ENCODE assay signal across 6 worm cellular contexts in genomic region chrX:6788965-6789573, ce11.
TF ChIP-seq lines count a peak whose summit lies in the region.

TSS of gene sgca-1 (minus strand) at chrX:6789548.

TF ChIP-seq in whole organism, L1 larva, 84 proteins besides CTCF, POLR2A, EP300 and RAD21:
- TF ChIP-seq mdl-1 (tag; optimal IDR thresholded peaks at IDR 0.05; lab: Kevin White, UChicago), result peak in 1 of 2 experiments; percentile 9
- TF ChIP-seq zag-1 (tag; optimal IDR thresholded peaks at IDR 0.05; lab: Kevin White, UChicago), result no peak
- TF ChIP-seq lin-35 (GFP tag; optimal IDR thresholded peaks at IDR 0.05; lab: Kevin White, UChicago), result peak in 1 of 2 experiments; percentile 53
- TF ChIP-seq alr-1 (tag; optimal IDR thresholded peaks at IDR 0.05; lab: Kevin White, UChicago; ENCODE audit: borderline replicate concordance), result no peak
- TF ChIP-seq nhr-71 (tag; optimal IDR thresholded peaks at IDR 0.05; lab: Kevin White, UChicago), result peak; percentile 2
- no peak for TF ChIP-seq unc-86 (tag; optimal IDR thresholded peaks at IDR 0.05; lab: Kevin White, UChicago)
- peak; percentile 95 for TF ChIP-seq elt-2 (tag; optimal IDR thresholded peaks at IDR 0.05; lab: Kevin White, UChicago)
- peak; percentile 35 for TF ChIP-seq nhr-90 (tag; optimal IDR thresholded peaks at IDR 0.05; lab: Kevin White, UChicago; ENCODE audit: poor library complexity)
- peak; percentile 22 for TF ChIP-seq nhr-20 (tag; optimal IDR thresholded peaks at IDR 0.05; lab: Kevin White, UChicago)

TF ChIP-seq in whole organism, L2 larva, 48 proteins besides CTCF, POLR2A, EP300 and RAD21:
- TF ChIP-seq R02D3.7 (tag; optimal IDR thresholded peaks at IDR 0.05; lab: Kevin White, UChicago), result no peak
- TF ChIP-seq gmeb-1 (tag; optimal IDR thresholded peaks at IDR 0.05; lab: Kevin White, UChicago), result peak; percentile 53
- TF ChIP-seq nhr-23 (tag; optimal IDR thresholded peaks at IDR 0.05; lab: Kevin White, UChicago), result no peak
- TF ChIP-seq fos-1 (tag; optimal IDR thresholded peaks at IDR 0.05; lab: Kevin White, UChicago), result peak; percentile 69
- peak; percentile 7 for TF ChIP-seq sma-3 (GFP tag; optimal IDR thresholded peaks at IDR 0.05; lab: Kevin White, UChicago)
- no peak for TF ChIP-seq nhr-10 (tag; optimal IDR thresholded peaks at IDR 0.05; lab: Kevin White, UChicago)
- TF ChIP-seq sma-9 (GFP tag; optimal IDR thresholded peaks at IDR 0.05; lab: Kevin White, UChicago), result peak; percentile 59
- TF ChIP-seq sma-9 (tag; optimal IDR thresholded peaks at IDR 0.05; lab: Kevin White, UChicago), result no peak
- peak in 1 of 2 experiments; percentile 1 for TF ChIP-seq mdl-1 (tag; optimal IDR thresholded peaks at IDR 0.05; lab: Kevin White, UChicago)
- TF ChIP-seq ama-1 (optimal IDR thresholded peaks at IDR 0.05; lab: Kevin White, UChicago), result peak; percentile 1
- TF ChIP-seq F13H6.1 (tag; optimal IDR thresholded peaks at IDR 0.05; lab: Kevin White, UChicago), result peak; percentile 26
- TF ChIP-seq crh-2 (tag; optimal IDR thresholded peaks at IDR 0.05; lab: Kevin White, UChicago), result peak; percentile 34
TF ChIP-seq in whole organism, L2 larva: peak in this region for 8.

TF ChIP-seq in whole organism, L3 larva, 47 proteins besides CTCF, POLR2A, EP300 and RAD21:
- TF ChIP-seq nhr-77 (tag; optimal IDR thresholded peaks at IDR 0.05; lab: Kevin White, UChicago) (no peak), pqm-1 (tag; optimal IDR thresholded peaks at IDR 0.05; lab: Kevin White, UChicago) (peak; percentile 91), ztf-4 (tag; optimal IDR thresholded peaks at IDR 0.05; lab: Kevin White, UChicago) (no peak), elt-2 (tag; optimal IDR thresholded peaks at IDR 0.05; lab: Kevin White, UChicago) (peak; percentile 95), ceh-28 (tag; optimal IDR thresholded peaks at IDR 0.05; lab: Kevin White, UChicago) (peak; percentile 42), pha-4 (tag; optimal IDR thresholded peaks at IDR 0.05; lab: Kevin White, UChicago) (peak; percentile 59), nhr-76 (tag; optimal IDR thresholded peaks at IDR 0.05; lab: Kevin White, UChicago) (no peak), jun-1 (tag; optimal IDR thresholded peaks at IDR 0.05; lab: Kevin White, UChicago) (peak; percentile 56), nhr-43 (tag; optimal IDR thresholded peaks at IDR 0.05; lab: Kevin White, UChicago; ENCODE audit: poor library complexity, severe bottlenecking) (no peak), unc-62 (GFP tag; optimal IDR thresholded peaks at IDR 0.05; lab: Kevin White, UChicago) (no peak), hmg-11 (tag; optimal IDR thresholded peaks at IDR 0.05; lab: Kevin White, UChicago) (no peak)

TF ChIP-seq in whole organism, L4 larva, 104 proteins besides CTCF, POLR2A, EP300 and RAD21 (continues in another document):
- peak in 1 of 2 experiments; percentile 17 for TF ChIP-seq mdl-1 (tag; optimal IDR thresholded peaks at IDR 0.05; lab: Kevin White, UChicago)
- no peak for TF ChIP-seq vab-7 (GFP tag; IDR thresholded peaks at IDR 0.05; lab: Robert Waterston, UW)
- no peak for TF ChIP-seq nhr-10 (tag; optimal IDR thresholded peaks at IDR 0.05; lab: Kevin White, UChicago)
- TF ChIP-seq dmd-6 (GFP tag; IDR thresholded peaks at IDR 0.05; lab: Robert Waterston, UW), result peak; percentile 64
- TF ChIP-seq mxl-3 (GFP tag; optimal IDR thresholded peaks at IDR 0.05; lab: Kevin White, UChicago), result peak; percentile 1
- peak; percentile 41 for TF ChIP-seq T20F7.1 (GFP tag; optimal IDR thresholded peaks at IDR 0.05; lab: Kevin White, UChicago)
- TF ChIP-seq daf-8 (GFP tag; IDR thresholded peaks at IDR 0.05; lab: Robert Waterston, UW), result no peak
- TF ChIP-seq aha-1 (tag; lab: Kevin White, UChicago), result peak; percentile 53
- peak; percentile 47; the same call in 1 of the 2 replicates for TF ChIP-seq tra-1 (GFP tag; IDR thresholded peaks at IDR 0.05; lab: Robert Waterston, UW)
- peak; percentile 63 for TF ChIP-seq hlh-30 (tag; optimal IDR thresholded peaks at IDR 0.05; lab: Kevin White, UChicago; ENCODE audit: insufficient read depth)
- TF ChIP-seq ces-1 (GFP tag; optimal IDR thresholded peaks at IDR 0.05; lab: Kevin White, UChicago), result no peak
- peak; percentile 71 for TF ChIP-seq nhr-77 (tag; optimal IDR thresholded peaks at IDR 0.05; lab: Kevin White, UChicago)
- TF ChIP-seq ceh-20 (GFP tag; IDR thresholded peaks at IDR 0.05; lab: Robert Waterston, UW), result no peak
- peak; percentile 93 for TF ChIP-seq nhr-28 (tag; optimal IDR thresholded peaks at IDR 0.05; lab: Kevin White, UChicago)
- no peak for TF ChIP-seq dmd-8 (GFP tag; IDR thresholded peaks at IDR 0.05; lab: Robert Waterston, UW)
- peak; percentile 55 for TF ChIP-seq nhr-102 (tag; optimal IDR thresholded peaks at IDR 0.05; lab: Kevin White, UChicago)
- TF ChIP-seq ztf-7 (tag; optimal IDR thresholded peaks at IDR 0.05; lab: Kevin White, UChicago), result peak; percentile 6
- TF ChIP-seq hlh-11 (tag; optimal IDR thresholded peaks at IDR 0.05; lab: Kevin White, UChicago), result peak; percentile 75
- TF ChIP-seq dve-1 (tag; optimal IDR thresholded peaks at IDR 0.05; lab: Kevin White, UChicago; ENCODE audit: insufficient read depth), result peak; percentile 78
- peak; percentile 56 for TF ChIP-seq nhr-48 (tag; optimal IDR thresholded peaks at IDR 0.05; lab: Kevin White, UChicago)
- TF ChIP-seq F49E8.2 (tag; optimal IDR thresholded peaks at IDR 0.05; lab: Kevin White, UChicago; ENCODE audit: borderline replicate concordance), result no peak

TF ChIP-seq in whole organism, late embryonic, 69 proteins besides CTCF, POLR2A, EP300 and RAD21:
- TF ChIP-seq fkh-10 (GFP tag; optimal IDR thresholded peaks at IDR 0.05; lab: Kevin White, UChicago) (no peak), gmeb-2 (tag; optimal IDR thresholded peaks at IDR 0.05; lab: Kevin White, UChicago) (no peak), ceh-30 (tag; optimal IDR thresholded peaks at IDR 0.05; lab: Kevin White, UChicago) (no peak), elt-2 (tag; optimal IDR thresholded peaks at IDR 0.05; lab: Kevin White, UChicago) (peak; percentile 15), nfya-1 (tag; optimal IDR thresholded peaks at IDR 0.05; lab: Kevin White, UChicago) (no peak), ceh-22 (tag; optimal IDR thresholded peaks at IDR 0.05; lab: Kevin White, UChicago) (no peak), pat-9 (tag; optimal IDR thresholded peaks at IDR 0.05; lab: Kevin White, UChicago) (no peak), fkh-6 (tag; optimal IDR thresholded peaks at IDR 0.05; lab: Kevin White, UChicago) (no peak), unc-86 (tag; optimal IDR thresholded peaks at IDR 0.05; lab: Kevin White, UChicago) (no peak), ztf-16 (tag; optimal IDR thresholded peaks at IDR 0.05; lab: Kevin White, UChicago) (no peak), hlh-8 (tag; optimal IDR thresholded peaks at IDR 0.05; lab: Kevin White, UChicago) (no peak), ref-2 (tag; optimal IDR thresholded peaks at IDR 0.05; lab: Kevin White, UChicago) (no peak), ceh-18 (tag; optimal IDR thresholded peaks at IDR 0.05; lab: Kevin White, UChicago) (no peak), hlh-30 (tag; optimal IDR thresholded peaks at IDR 0.05; lab: Kevin White, UChicago; ENCODE audit: insufficient read depth) (peak; percentile 18), ceh-19 (GFP tag; optimal IDR thresholded peaks at IDR 0.05; lab: Kevin White, UChicago) (no peak)

TF ChIP-seq in whole organism, young adult, 124 proteins besides CTCF, POLR2A, EP300 and RAD21:
- TF ChIP-seq nhr-90 (tag; optimal IDR thresholded peaks at IDR 0.05; lab: Kevin White, UChicago) (peak; percentile 36), atf-7 (tag; optimal IDR thresholded peaks at IDR 0.05; lab: Kevin White, UChicago) (peak; percentile 10), snpc-3.4 (tag; optimal IDR thresholded peaks at IDR 0.05; lab: Kevin White, UChicago) (no peak), cebp-1 (GFP tag; IDR thresholded peaks at IDR 0.05; lab: Robert Waterston, UW) (0 out of 2 replicates have a peak, but pooled peaks have one; percentile 10), cebp-1 (tag; optimal IDR thresholded peaks at IDR 0.05; lab: Kevin White, UChicago) (peak; percentile 74), ekl-4 (GFP tag; IDR thresholded peaks at IDR 0.05; lab: Robert Waterston, UW) (no peak), fkh-3 (tag; optimal IDR thresholded peaks at IDR 0.05; lab: Kevin White, UChicago) (no peak), ets-4 (GFP tag; optimal IDR thresholded peaks at IDR 0.05; lab: Kevin White, UChicago) (peak; percentile 74), nhr-80 (tag; optimal IDR thresholded peaks at IDR 0.05; lab: Kevin White, UChicago) (peak; percentile 78)
TF ChIP-seq in whole organism, young adult: peak in this region for 5.
